Worm (Caenorhabditis elegans) whole organism, L3 larva: ENCODE measurements around the gene C09H10.4.

Experiments used
- R02D3.7 ChIP-seq: fragments of 150-350 bp; optimal IDR thresholded peaks from 2 replicates; lab custom pipeline; 2014; ENCODE audit warnings: missing biosample characterization, missing genetic modification characterization
- ZK546.5 ChIP-seq: sonication (generic microtip); optimal IDR thresholded peaks from 2 replicates; lab custom pipeline; 2017; ENCODE audit warnings: missing biosample characterization, missing genetic modification characterization
- aly-2 ChIP-seq: fragments of 150-350 bp; optimal IDR thresholded peaks from 2 replicates; lab custom pipeline; 2014; ENCODE audit warnings: missing biosample characterization, missing genetic modification characterization
- ceh-28 ChIP-seq: fragments of 150-350 bp; optimal IDR thresholded peaks from 2 replicates; lab custom pipeline; 2014; ENCODE audit warnings: missing biosample characterization, missing genetic modification reagents, missing genetic modification characterization
- ceh-9 ChIP-seq: sonication (generic microtip); optimal IDR thresholded peaks from 2 replicates; lab custom pipeline; 2018; ENCODE audit warnings: missing biosample characterization, missing genetic modification characterization
- daf-12 ChIP-seq: fragments of 150-350 bp; optimal IDR thresholded peaks from 2 replicates; lab custom pipeline; 2014; ENCODE audit warnings: missing biosample characterization, missing genetic modification reagents, missing genetic modification characterization
- egl-27 ChIP-seq: sonication (generic microtip); optimal IDR thresholded peaks from 4 replicates; lab custom pipeline; 2017; ENCODE audit warnings: missing biosample characterization, missing genetic modification reagents, missing genetic modification characterization
- elt-1 ChIP-seq: fragments of 150-350 bp; optimal IDR thresholded peaks from 2 replicates; lab custom pipeline; 2014; ENCODE audit warnings: missing biosample characterization, missing genetic modification characterization
- elt-2 ChIP-seq: sonication (generic microtip); optimal IDR thresholded peaks from 2 replicates; lab custom pipeline; 2016; ENCODE audit warnings: missing genetic modification reagents, mild to moderate bottlenecking, missing genetic modification characterization, missing compliant biosample characterization
- fkh-2 ChIP-seq: fragments of 150-350 bp; optimal IDR thresholded peaks from 2 replicates; lab custom pipeline; 2014; ENCODE audit warnings: missing biosample characterization, missing genetic modification reagents, missing genetic modification characterization
- hmg-11 ChIP-seq: sonication (generic microtip); optimal IDR thresholded peaks from 2 replicates; lab custom pipeline; 2016; ENCODE audit warnings: missing genetic modification characterization, missing compliant biosample characterization
- jun-1 ChIP-seq: fragments of 150-350 bp; optimal IDR thresholded peaks from 2 replicates; lab custom pipeline; 2014; ENCODE audit warnings: missing biosample characterization, missing genetic modification reagents, missing genetic modification characterization
- lin-15B ChIP-seq: fragments of 150-350 bp; optimal IDR thresholded peaks from 2 replicates; lab custom pipeline; 2014; ENCODE audit warnings: missing biosample characterization, missing genetic modification characterization
- lin-39 ChIP-seq: fragments of 150-350 bp; optimal IDR thresholded peaks from 2 replicates; lab custom pipeline; 2018; ENCODE audit warnings: missing biosample characterization, missing genetic modification reagents, missing genetic modification characterization
- lsy-12 ChIP-seq: sonication (generic microtip); optimal IDR thresholded peaks from 2 replicates; lab custom pipeline; 2016; ENCODE audit warnings: mild to moderate bottlenecking, missing genetic modification characterization, missing compliant biosample characterization
- mdl-1 ChIP-seq: fragments of 150-350 bp; optimal IDR thresholded peaks from 2 replicates; lab custom pipeline; 2014; ENCODE audit warnings: missing biosample characterization, missing genetic modification characterization
- mml-1 ChIP-seq: fragments of 150-350 bp; sonication (generic microtip); optimal IDR thresholded peaks from 3 replicates; lab custom pipeline; 2014; ENCODE audit warnings: missing biosample characterization, missing genetic modification characterization
- nfya-1 ChIP-seq: sonication (generic microtip); optimal IDR thresholded peaks from 2 replicates; lab custom pipeline; 2017; ENCODE audit warnings: missing genetic modification characterization, mild to moderate bottlenecking, missing compliant biosample characterization, antibody characterized with exemption, moderate library complexity; ENCODE audit not compliant: insufficient read depth
- nhr-11 ChIP-seq: fragments of 150-350 bp; optimal IDR thresholded peaks from 2 replicates; lab custom pipeline; 2014; ENCODE audit warnings: missing biosample characterization, missing genetic modification characterization
- nhr-12 ChIP-seq: fragments of 150-350 bp; optimal IDR thresholded peaks from 2 replicates; lab custom pipeline; 2014; ENCODE audit warnings: missing biosample characterization, missing genetic modification characterization
- nhr-23 ChIP-seq: fragments of 150-350 bp; optimal IDR thresholded peaks from 2 replicates; lab custom pipeline; 2014; ENCODE audit warnings: missing biosample characterization, missing genetic modification reagents, missing genetic modification characterization
- nhr-237 ChIP-seq: fragments of 150-350 bp; optimal IDR thresholded peaks from 2 replicates; lab custom pipeline; 2014; ENCODE audit warnings: missing biosample characterization, missing genetic modification characterization
- nhr-25 ChIP-seq: sonication (generic microtip); optimal IDR thresholded peaks from 2 replicates; lab custom pipeline; 2017; ENCODE audit warnings: missing biosample characterization, missing genetic modification characterization
- nhr-28 ChIP-seq: fragments of 150-350 bp; optimal IDR thresholded peaks from 2 replicates; lab custom pipeline; 2014; ENCODE audit warnings: missing biosample characterization, missing genetic modification characterization
- nhr-43 ChIP-seq: sonication (generic microtip); optimal IDR thresholded peaks from 2 replicates; lab custom pipeline; 2016; ENCODE audit warnings: mild to moderate bottlenecking, missing genetic modification characterization, missing compliant biosample characterization; ENCODE audit not compliant: poor library complexity, severe bottlenecking
- nhr-76 ChIP-seq: fragments of 150-350 bp; sonication (generic microtip); optimal IDR thresholded peaks from 5 replicates; lab custom pipeline; 2014; ENCODE audit warnings: missing biosample characterization, missing genetic modification characterization
- nhr-77 ChIP-seq: fragments of 150-350 bp; optimal IDR thresholded peaks from 2 replicates; lab custom pipeline; 2014; ENCODE audit warnings: missing biosample characterization, missing genetic modification characterization
- pha-4 ChIP-seq: fragments of 150-350 bp; optimal IDR thresholded peaks from 2 replicates; lab custom pipeline; 2014; ENCODE audit warnings: missing biosample characterization, missing genetic modification reagents, missing genetic modification characterization
- pqm-1 ChIP-seq: fragments of 150-350 bp; optimal IDR thresholded peaks from 2 replicates; lab custom pipeline; 2017; ENCODE audit warnings: missing biosample characterization, missing genetic modification characterization, inconsistent platforms
- sea-2 ChIP-seq: fragments of 150-350 bp; sonication (generic microtip); optimal IDR thresholded peaks from 4 replicates; lab custom pipeline; 2014; ENCODE audit warnings: missing biosample characterization, missing genetic modification reagents, missing genetic modification characterization
- snpc-4 ChIP-seq: fragments of 150-350 bp; optimal IDR thresholded peaks from 2 replicates; lab custom pipeline; 2014; ENCODE audit warnings: missing biosample characterization, missing genetic modification characterization
- tbx-2 ChIP-seq: sonication (generic microtip); optimal IDR thresholded peaks from 2 replicates; lab custom pipeline; 2016; ENCODE audit warnings: mild to moderate bottlenecking, missing genetic modification characterization, missing compliant biosample characterization
- unc-39 ChIP-seq: sonication (generic microtip); optimal IDR thresholded peaks from 4 replicates; lab custom pipeline; 2017; ENCODE audit warnings: missing biosample characterization, missing genetic modification characterization
- unc-62 ChIP-seq: fragments of 150-350 bp; sonication (generic microtip); optimal IDR thresholded peaks from 4 replicates; lab custom pipeline; 2014; ENCODE audit warnings: missing biosample characterization, missing genetic modification reagents, missing genetic modification characterization
- zag-1 ChIP-seq: fragments of 150-350 bp; optimal IDR thresholded peaks from 2 replicates; lab custom pipeline; 2014; ENCODE audit warnings: missing biosample characterization, missing genetic modification characterization
- ztf-11 ChIP-seq: fragments of 150-350 bp; optimal IDR thresholded peaks from 2 replicates; lab custom pipeline; 2014; ENCODE audit warnings: missing biosample characterization, missing genetic modification characterization

The C09H10.4 gene

DNA sequence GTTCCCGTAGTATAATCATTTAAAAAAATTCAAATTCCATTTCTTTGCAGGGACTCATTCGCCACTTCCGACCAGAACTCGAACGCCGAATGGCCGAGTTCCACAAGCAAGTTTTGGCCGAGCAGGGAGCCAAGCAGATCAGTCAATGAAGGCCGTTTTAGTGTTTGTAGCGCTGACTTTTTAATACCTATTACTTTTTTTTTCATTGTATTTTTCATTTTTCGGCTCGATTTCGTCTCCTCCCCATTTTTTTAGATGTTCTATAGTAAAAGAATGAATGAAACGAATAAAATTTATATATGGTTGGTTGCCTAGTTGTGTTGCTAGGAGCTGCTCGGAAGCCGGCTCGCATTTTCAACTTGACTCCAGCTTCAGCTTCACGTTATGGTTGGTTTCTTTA is at the start of gene C09H10.4:
Gene C09H10.4 (plus strand): TSS at position 301 of the 400 bp plus-strand sequence.
- no peak for TF ChIP-seq mml-1 (tag; lab: Kevin White, UChicago)
- TF ChIP-seq ztf-11 (tag; lab: Kevin White, UChicago) = no peak
- no peak for TF ChIP-seq nhr-237 (tag; lab: Kevin White, UChicago)
- no peak for TF ChIP-seq R02D3.7 (tag; lab: Kevin White, UChicago)
- TF ChIP-seq snpc-4 (tag; lab: Kevin White, UChicago) = no peak
- TF ChIP-seq nhr-28 (tag; lab: Kevin White, UChicago) = no peak
- TF ChIP-seq ceh-28 (tag; lab: Kevin White, UChicago) = no peak
- TF ChIP-seq jun-1 = no peak
- no peak for TF ChIP-seq pqm-1 (tag; lab: Kevin White, UChicago)
- TF ChIP-seq mdl-1 (tag; lab: Kevin White, UChicago) = no peak
- TF ChIP-seq ZK546.5 (tag; lab: Kevin White, UChicago) = no peak
- no peak for TF ChIP-seq elt-2 (tag; lab: Kevin White, UChicago)
- TF ChIP-seq nhr-77 = no peak
- TF ChIP-seq egl-27 (tag; lab: Kevin White, UChicago) = no peak
- no peak for TF ChIP-seq lin-39 (tag; lab: Kevin White, UChicago)
- TF ChIP-seq zag-1 (tag; lab: Kevin White, UChicago) = no peak
- TF ChIP-seq nhr-12 (tag; lab: Kevin White, UChicago) = no peak

DNA sequence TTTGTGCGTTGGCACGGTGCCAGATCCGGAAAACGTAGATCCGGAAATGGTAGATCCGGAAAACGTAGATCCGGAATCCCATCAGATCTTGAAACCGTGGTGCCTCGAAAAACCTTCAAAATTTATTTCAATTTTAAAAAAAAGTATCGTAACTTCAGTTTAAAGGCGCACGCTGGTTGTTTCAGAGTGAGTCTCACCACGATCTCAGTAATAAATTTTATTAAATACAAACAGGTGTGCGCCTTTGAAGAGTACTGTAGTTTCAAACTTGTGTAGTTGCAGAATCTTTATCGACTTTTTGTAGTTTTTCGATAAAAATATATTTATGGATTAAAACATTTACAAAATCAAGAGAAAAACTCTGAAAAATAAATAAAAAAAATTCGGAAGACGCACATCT is 49.3 kb upstream of the C09H10.4 start:
- TF ChIP-seq nhr-43 (tag; lab: Kevin White, UChicago) (no peak), pha-4 (no peak), lsy-12 (no peak), daf-12 (no peak), lin-15B (tag; lab: Kevin White, UChicago) (no peak), nhr-23 (tag; lab: Kevin White, UChicago) (no peak), nhr-28 (tag; lab: Kevin White, UChicago) (no peak), unc-39 (no peak), aly-2 (tag; lab: Kevin White, UChicago) (no peak), zag-1 (tag; lab: Kevin White, UChicago) (no peak), sea-2 (GFP tag; lab: Kevin White, UChicago) (no peak)
- TF ChIP-seq, all 47 proteins: peak for 0

ce11 chrII:11052526-11052925 is 47.4 kb upstream of the C09H10.4 start:
- no peak for TF ChIP-seq zag-1 (tag; lab: Kevin White, UChicago)
- no peak for TF ChIP-seq unc-62 (GFP tag; lab: Kevin White, UChicago)
- TF ChIP-seq tbx-2 (tag; lab: Kevin White, UChicago) = no peak
- TF ChIP-seq nhr-76 (tag; lab: Kevin White, UChicago) = no peak
- no peak for TF ChIP-seq ceh-28 (tag; lab: Kevin White, UChicago)

- TF ChIP-seq nhr-12 (tag; lab: Kevin White, UChicago) (no peak), snpc-4 (tag; lab: Kevin White, UChicago) (no peak), nhr-23 (tag; lab: Kevin White, UChicago) (no peak)
These were observed 44.7 kb upstream of the C09H10.4 start, which contains the start of gene F45E10.2 for ce11 chrII:11055223-11055622. F45E10.2 (minus strand) TSS chrII:11055323.

DNA sequence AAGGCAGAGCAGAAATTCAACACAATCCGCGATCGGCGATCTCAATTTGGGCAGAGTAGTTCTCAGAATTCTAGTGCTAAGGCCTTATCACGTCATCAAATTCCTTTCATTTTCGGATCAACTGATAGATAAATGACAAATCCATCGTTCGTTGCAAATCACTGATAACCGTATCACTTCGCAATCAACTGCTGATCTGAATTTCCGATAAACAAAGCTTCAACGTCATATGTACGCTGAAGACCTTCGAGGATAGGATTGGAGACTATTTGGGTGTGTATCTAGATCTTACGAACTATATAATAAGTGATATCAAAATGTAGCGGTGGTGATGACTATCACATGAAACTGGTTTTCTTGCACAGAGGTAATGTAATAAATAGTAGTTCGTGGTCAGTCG is 42.7 kb upstream of the C09H10.4 start:
- TF ChIP-seq nhr-23 (tag; lab: Kevin White, UChicago) = peak; percentile 30
- TF ChIP-seq nhr-11 (tag; lab: Kevin White, UChicago) = no peak

DNA sequence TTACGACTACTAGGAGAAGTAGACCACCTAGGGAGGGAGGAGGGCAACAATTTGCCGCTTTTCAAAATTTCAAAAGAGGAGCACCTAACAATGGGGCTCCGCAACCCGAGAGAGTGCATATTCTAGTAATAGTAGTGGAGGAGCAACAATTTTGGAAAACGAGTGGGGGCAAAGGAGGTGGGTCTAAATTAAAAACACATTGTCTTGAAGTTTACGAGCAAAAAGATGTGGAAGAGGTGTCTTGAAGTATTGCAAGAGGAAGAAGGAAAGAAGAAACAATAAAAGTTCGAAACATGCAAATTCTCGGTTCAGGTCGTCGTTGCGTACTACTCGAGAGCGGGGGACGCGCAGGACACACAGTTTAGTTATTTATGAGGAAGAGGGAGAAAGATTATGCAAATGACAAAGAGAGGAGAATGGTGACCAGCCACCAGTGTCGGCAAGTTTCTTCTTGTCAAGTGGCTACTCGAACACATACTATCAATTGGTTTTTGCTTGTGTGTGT is 35.7 kb upstream of the C09H10.4 start:
- TF ChIP-seq R02D3.7 (tag; lab: Kevin White, UChicago) (no peak), aly-2 (tag; lab: Kevin White, UChicago) (no peak), nhr-25 (tag; lab: Kevin White, UChicago) (no peak), nhr-237 (tag; lab: Kevin White, UChicago) (no peak), hmg-11 (tag; lab: Kevin White, UChicago) (no peak), nhr-23 (tag; lab: Kevin White, UChicago) (no peak), unc-62 (GFP tag; lab: Kevin White, UChicago) (no peak), nfya-1 (tag; lab: Kevin White, UChicago) (no peak), elt-1 (no peak), nhr-76 (tag; lab: Kevin White, UChicago) (no peak), pha-4 (no peak), ztf-11 (tag; lab: Kevin White, UChicago) (no peak), nhr-11 (tag; lab: Kevin White, UChicago) (no peak), fkh-2 (no peak), ceh-9 (tag; lab: Kevin White, UChicago) (no peak), mdl-1 (tag; lab: Kevin White, UChicago) (no peak)
- TF ChIP-seq, all 47 proteins: peak for 0
